Worm (Caenorhabditis elegans) whole organism, young adult: ENCODE measurements around the gene Y37A1A.2.

Experiments
- B0336.3 ChIP-seq: fragments of 200-800 bp; sonication (Bioruptor generic); IDR thresholded peaks from 2 replicates; pipeline ENCODE4 v1.3.6; 2022; ENCODE audit warnings: missing genetic modification characterization, missing compliant biosample characterization
- attf-6 ChIP-seq: fragments of 200-800 bp; sonication (Bioruptor generic); IDR thresholded peaks from 2 replicates; pipeline ENCODE4 v1.3.6; 2022; ENCODE audit warnings: missing genetic modification reagents, missing genetic modification characterization, missing compliant biosample characterization
- egl-44 ChIP-seq: fragments of 200-800 bp; sonication (Bioruptor generic); IDR thresholded peaks from 2 replicates; pipeline ENCODE4 v1.3.6; 2022; ENCODE audit warnings: missing genetic modification reagents, missing genetic modification characterization, missing compliant biosample characterization
- hlh-26 ChIP-seq: fragments of 200-800 bp; sonication (Bioruptor generic); conservative IDR thresholded peaks from 2 replicates; pipeline ENCODE4 v1.3.6; 2022; ENCODE audit warnings: missing genetic modification reagents, missing genetic modification characterization, missing compliant biosample characterization
- lag-1 ChIP-seq: fragments of 200-800 bp; sonication (Bioruptor generic); IDR thresholded peaks from 2 replicates; pipeline ENCODE4 v1.3.6; 2022; ENCODE audit warnings: missing genetic modification reagents, missing genetic modification characterization, missing compliant biosample characterization
- lin-54 ChIP-seq: fragments of 200-800 bp; sonication (Bioruptor generic); optimal IDR thresholded peaks from 2 replicates; lab custom pipeline; 2018; ENCODE audit warnings: mild to moderate bottlenecking, missing genetic modification characterization, missing compliant biosample characterization
- nfyb-1 ChIP-seq: fragments of 200-800 bp; sonication (Bioruptor generic); IDR thresholded peaks from 2 replicates; pipeline ENCODE4 v1.3.6; 2022; ENCODE audit warnings: missing genetic modification reagents, missing genetic modification characterization, missing compliant biosample characterization
- pha-4 ChIP-seq: fragments of 150-350 bp; sonication (generic microtip); optimal IDR thresholded peaks from 2 replicates; lab custom pipeline; 2014; ENCODE audit warnings: missing biosample characterization, missing genetic modification reagents, missing genetic modification characterization
- rcor-1 ChIP-seq: fragments of 200-800 bp; sonication (Bioruptor generic); IDR thresholded peaks from 2 replicates; pipeline ENCODE4 v1.3.6; 2022; ENCODE audit warnings: missing genetic modification reagents, missing genetic modification characterization, missing compliant biosample characterization
- unc-130 ChIP-seq: sonication (generic microtip); optimal IDR thresholded peaks from 2 replicates; lab custom pipeline; 2016; ENCODE audit warnings: missing genetic modification reagents, missing genetic modification characterization, missing compliant biosample characterization
- zfh-2 ChIP-seq: fragments of 200-800 bp; sonication (Bioruptor generic); conservative IDR thresholded peaks from 2 replicates; pipeline ENCODE4 v1.3.6; 2022; ENCODE audit warnings: missing genetic modification reagents, missing genetic modification characterization, missing compliant biosample characterization

ce11 chrIV:13953974-13954373, 41.1 kb upstream of the Y37A1A.2 start:
- TF ChIP-seq nfyb-1 (GFP tag; lab: Robert Waterston, UW): no peak
- TF ChIP-seq lag-1: no peak
- TF ChIP-seq pha-4 (tag; lab: Kevin White, UChicago): no peak
- TF ChIP-seq lin-54 (GFP tag; lab: Kevin White, UChicago): no peak
- no peak for TF ChIP-seq B0336.3
- TF ChIP-seq hlh-26 (GFP tag; lab: Robert Waterston, UW): no peak
- no peak for TF ChIP-seq unc-130
- TF ChIP-seq attf-6: no peak
- no peak for TF ChIP-seq zfh-2
- no peak for TF ChIP-seq rcor-1
- no peak for TF ChIP-seq egl-44 (GFP tag; lab: Robert Waterston, UW)
